Fruit fly (Drosophila melanogaster) whole organism, prepupa: ENCODE data around the gene Pop4.

Source experiments
- CG10631 ChIP-seq: fragments of 200-800 bp; sonication (Bioruptor generic); optimal IDR thresholded peaks from 2 replicates; lab custom pipeline; 2016; ENCODE audit warnings: missing biosample characterization, missing genetic modification characterization
- CG10669 ChIP-seq: fragments of 200-800 bp; sonication (Bioruptor generic); optimal IDR thresholded peaks from 3 replicates; lab custom pipeline; 2018; ENCODE audit warnings: missing biosample characterization, mild to moderate bottlenecking, missing genetic modification characterization, moderate library complexity
- CG11294 ChIP-seq: fragments of 200-800 bp; sonication (Bioruptor generic); IDR thresholded peaks from 2 replicates; pipeline ENCODE4 v1.3.6; 2022; ENCODE audit warnings: missing biosample characterization, missing genetic modification characterization
- CG11762 ChIP-seq: fragments of 200-800 bp; sonication (Bioruptor generic); optimal IDR thresholded peaks from 3 replicates; lab custom pipeline; 2016; ENCODE audit warnings: missing biosample characterization, missing genetic modification characterization; ENCODE audit not compliant: insufficient read depth
- CG11902 ChIP-seq: fragments of 200-800 bp; sonication (Bioruptor generic); optimal IDR thresholded peaks from 3 replicates; lab custom pipeline; 2016; ENCODE audit warnings: missing biosample characterization, missing genetic modification characterization
- CG15336 ChIP-seq: fragments of 200-800 bp; sonication (Bioruptor generic); IDR thresholded peaks from 2 replicates; pipeline ENCODE4 v1.3.6; 2022; ENCODE audit warnings: missing biosample characterization, missing genetic modification characterization
- CG1621 ChIP-seq: fragments of 200-800 bp; sonication (Bioruptor generic); optimal IDR thresholded peaks from 3 replicates; lab custom pipeline; 2018; ENCODE audit warnings: missing biosample characterization, mild to moderate bottlenecking, missing genetic modification characterization
- CG16779 ChIP-seq: fragments of 200-800 bp; sonication (Bioruptor generic); optimal IDR thresholded peaks from 3 replicates; lab custom pipeline; 2017; ENCODE audit warnings: missing biosample characterization, mild to moderate bottlenecking, missing genetic modification characterization
- CG3032 ChIP-seq: fragments of 200-800 bp; optimal IDR thresholded peaks from 2 replicates; lab custom pipeline; 2019; ENCODE audit warnings: missing biosample characterization, mild to moderate bottlenecking, missing genetic modification characterization, moderate library complexity
- CG31627 ChIP-seq: fragments of 200-800 bp; sonication (Bioruptor generic); optimal IDR thresholded peaks from 3 replicates; lab custom pipeline; 2016; ENCODE audit warnings: missing biosample characterization, missing genetic modification characterization
- CG34406 ChIP-seq: fragments of 200-800 bp; sonication (Bioruptor generic); optimal IDR thresholded peaks from 3 replicates; lab custom pipeline; 2016; ENCODE audit warnings: missing biosample characterization, missing genetic modification characterization
- CG3919 ChIP-seq: fragments of 200-800 bp; sonication (Bioruptor generic); optimal IDR thresholded peaks from 3 replicates; lab custom pipeline; 2016; ENCODE audit warnings: missing biosample characterization, missing genetic modification characterization
- CG4318 ChIP-seq: fragments of 200-800 bp; sonication (Bioruptor generic); optimal IDR thresholded peaks from 3 replicates; lab custom pipeline; 2017; ENCODE audit warnings: missing biosample characterization, mild to moderate bottlenecking, missing genetic modification characterization
- CG6163 ChIP-seq: fragments of 200-800 bp; sonication (Bioruptor generic); IDR thresholded peaks from 3 replicates; pipeline ENCODE4 v1.3.6; 2022; ENCODE audit warnings: missing biosample characterization, missing genetic modification characterization
- CG6276 ChIP-seq: fragments of 200-800 bp; sonication (Bioruptor generic); optimal IDR thresholded peaks from 2 replicates; lab custom pipeline; 2017; ENCODE audit warnings: missing biosample characterization, mild to moderate bottlenecking, missing genetic modification characterization
- CG6792 ChIP-seq: fragments of 200-800 bp; sonication (Bioruptor generic); optimal IDR thresholded peaks from 3 replicates; lab custom pipeline; 2016; ENCODE audit warnings: missing biosample characterization, missing genetic modification characterization
- CG6808 ChIP-seq: fragments of 200-800 bp; sonication (Bioruptor generic); optimal IDR thresholded peaks from 3 replicates; lab custom pipeline; 2017; ENCODE audit warnings: missing biosample characterization, missing genetic modification characterization, mild to moderate bottlenecking, moderate library complexity, missing genetic modification reagents
- CG6854 ChIP-seq: fragments of 200-800 bp; sonication (Bioruptor generic); optimal IDR thresholded peaks from 2 replicates; lab custom pipeline; 2017; ENCODE audit warnings: missing biosample characterization, mild to moderate bottlenecking, missing genetic modification characterization
- CG8319 ChIP-seq: fragments of 200-800 bp; sonication (Bioruptor generic); optimal IDR thresholded peaks from 3 replicates; lab custom pipeline; 2016; ENCODE audit warnings: missing biosample characterization, missing genetic modification characterization
- CG8632 ChIP-seq: fragments of 200-800 bp; sonication (Bioruptor generic); optimal IDR thresholded peaks from 3 replicates; lab custom pipeline; 2016; ENCODE audit warnings: missing biosample characterization, missing genetic modification characterization
- CG9139 ChIP-seq: fragments of 200-800 bp; sonication (Bioruptor generic); optimal IDR thresholded peaks from 3 replicates; lab custom pipeline; 2017; ENCODE audit warnings: missing biosample characterization, mild to moderate bottlenecking, missing genetic modification characterization
- Eip78C ChIP-seq: fragments of 200-800 bp; sonication (Bioruptor generic); peaks from one replicate; lab custom pipeline; 2016; ENCODE audit warnings: missing biosample characterization, missing genetic modification characterization
- Eip93F ChIP-seq: fragments of 200-800 bp; sonication (Bioruptor generic); optimal IDR thresholded peaks from 2 replicates; lab custom pipeline; 2016; ENCODE audit warnings: missing biosample characterization, mild to moderate bottlenecking, missing genetic modification characterization
- Ets21C ChIP-seq: fragments of 200-800 bp; sonication (Bioruptor generic); optimal IDR thresholded peaks from 3 replicates; lab custom pipeline; 2016; ENCODE audit warnings: missing biosample characterization, missing genetic modification characterization
- Ets96B ChIP-seq: fragments of 200-800 bp; optimal IDR thresholded peaks from 2 replicates; lab custom pipeline; 2019; ENCODE audit warnings: missing biosample characterization, mild to moderate bottlenecking, missing genetic modification characterization, moderate library complexity
- Gug ChIP-seq: fragments of 200-800 bp; sonication (Bioruptor generic); IDR thresholded peaks from 2 replicates; pipeline ENCODE4 v1.3.6; 2022; ENCODE audit warnings: missing biosample characterization, missing genetic modification characterization
- Hr39 ChIP-seq: fragments of 200-800 bp; sonication (Bioruptor generic); optimal IDR thresholded peaks from 2 replicates; lab custom pipeline; 2016; ENCODE audit warnings: missing biosample characterization, missing genetic modification characterization
- Hr4 ChIP-seq: fragments of 200-800 bp; sonication (Bioruptor generic); optimal IDR thresholded peaks from 3 replicates; lab custom pipeline; 2016; ENCODE audit warnings: missing biosample characterization, missing genetic modification characterization
- Lpt ChIP-seq: fragments of 200-800 bp; sonication (Bioruptor generic); optimal IDR thresholded peaks from 3 replicates; lab custom pipeline; 2016; ENCODE audit warnings: missing biosample characterization, missing genetic modification characterization
- Met ChIP-seq: fragments of 200-800 bp; sonication (Bioruptor generic); optimal IDR thresholded peaks from 3 replicates; lab custom pipeline; 2016; ENCODE audit warnings: missing biosample characterization, missing genetic modification characterization
- OdsH ChIP-seq: fragments of 200-800 bp; sonication (Bioruptor generic); optimal IDR thresholded peaks from 3 replicates; lab custom pipeline; 2016; ENCODE audit warnings: missing biosample characterization, missing genetic modification characterization
- Smox ChIP-seq: fragments of 200-800 bp; sonication (Bioruptor generic); optimal IDR thresholded peaks from 3 replicates; lab custom pipeline; 2016; ENCODE audit warnings: missing biosample characterization, missing genetic modification characterization
- Sox14 ChIP-seq: fragments of 200-800 bp; sonication (Bioruptor generic); optimal IDR thresholded peaks from 3 replicates; lab custom pipeline; 2016; ENCODE audit warnings: missing biosample characterization, missing genetic modification characterization
- acj6 ChIP-seq: fragments of 200-800 bp; sonication (Bioruptor generic); optimal IDR thresholded peaks from 3 replicates; lab custom pipeline; 2016; ENCODE audit warnings: missing biosample characterization, missing genetic modification characterization
- cyc ChIP-seq: fragments of 200-800 bp; sonication (Bioruptor generic); optimal IDR thresholded peaks from 3 replicates; lab custom pipeline; 2016; ENCODE audit warnings: missing biosample characterization, missing genetic modification characterization
- dac ChIP-seq: fragments of 200-800 bp; sonication (Bioruptor generic); optimal IDR thresholded peaks from 2 replicates; lab custom pipeline; 2017; ENCODE audit warnings: missing biosample characterization, mild to moderate bottlenecking, missing genetic modification characterization
- dsx ChIP-seq: fragments of 200-800 bp; optimal IDR thresholded peaks from 3 replicates; lab custom pipeline; 2019; ENCODE audit warnings: missing biosample characterization, mild to moderate bottlenecking, missing genetic modification characterization, moderate library complexity; ENCODE audit not compliant: poor library complexity, severe bottlenecking
- eg ChIP-seq: fragments of 200-800 bp; sonication (Bioruptor generic); IDR thresholded peaks from 3 replicates; pipeline ENCODE4 v1.3.6; 2022; ENCODE audit warnings: missing biosample characterization, missing genetic modification characterization
- esn ChIP-seq: fragments of 200-800 bp; sonication (Bioruptor generic); optimal IDR thresholded peaks from 2 replicates; lab custom pipeline; 2016; ENCODE audit warnings: missing biosample characterization, mild to moderate bottlenecking, missing genetic modification characterization, moderate library complexity
- fd85E ChIP-seq: fragments of 200-800 bp; sonication (Bioruptor generic); optimal IDR thresholded peaks from 3 replicates; lab custom pipeline; 2016; ENCODE audit warnings: missing biosample characterization, missing genetic modification characterization
- fkh ChIP-seq: fragments of 200-800 bp; sonication (Bioruptor generic); optimal IDR thresholded peaks from 3 replicates; lab custom pipeline; 2017; ENCODE audit warnings: missing biosample characterization, mild to moderate bottlenecking, missing genetic modification characterization, moderate library complexity
- lz ChIP-seq: fragments of 200-800 bp; sonication (Bioruptor generic); optimal IDR thresholded peaks from 3 replicates; lab custom pipeline; 2016; ENCODE audit warnings: missing biosample characterization, missing genetic modification characterization
- net ChIP-seq: fragments of 200-800 bp; sonication (Bioruptor generic); optimal IDR thresholded peaks from 3 replicates; lab custom pipeline; 2016; ENCODE audit warnings: missing biosample characterization, missing genetic modification characterization
- pdm3 ChIP-seq: fragments of 200-800 bp; sonication (Bioruptor generic); optimal IDR thresholded peaks from 3 replicates; lab custom pipeline; 2016; ENCODE audit warnings: missing biosample characterization, missing genetic modification characterization
- salr ChIP-seq, 2 experiments: fragments of 200-800 bp; sonication (Bioruptor generic); optimal IDR thresholded peaks; 3 replicates each; lab custom pipeline; 2016 to 2018; ENCODE audit warnings: missing biosample characterization in 2 of 2, missing genetic modification characterization in 2 of 2, mild to moderate bottlenecking in 1 of 2
- spab ChIP-seq: fragments of 200-800 bp; sonication (Bioruptor generic); optimal IDR thresholded peaks from 2 replicates; lab custom pipeline; 2017; ENCODE audit warnings: missing biosample characterization, mild to moderate bottlenecking, missing genetic modification characterization, missing genetic modification reagents
- ss ChIP-seq, 2 experiments: fragments of 200-800 bp; sonication (Bioruptor generic); optimal IDR thresholded peaks; 2 replicates in 1 of 2; 3 replicates in 1 of 2; lab custom pipeline; 2017 to 2018; ENCODE audit warnings: mild to moderate bottlenecking in 2 of 2, missing biosample characterization in 2 of 2, missing genetic modification characterization in 2 of 2, moderate library complexity in 1 of 2
- svp ChIP-seq: fragments of 200-800 bp; sonication (Bioruptor generic); peaks from one replicate; lab custom pipeline; 2016; ENCODE audit warnings: missing biosample characterization, missing genetic modification characterization
- topi ChIP-seq: fragments of 200-800 bp; sonication (Bioruptor generic); optimal IDR thresholded peaks from 3 replicates; lab custom pipeline; 2016; ENCODE audit warnings: missing biosample characterization, missing genetic modification characterization
- vri ChIP-seq: fragments of 200-800 bp; sonication (Bioruptor generic); optimal IDR thresholded peaks from 3 replicates; lab custom pipeline; 2016; ENCODE audit warnings: missing biosample characterization, mild to moderate bottlenecking, missing genetic modification characterization

Gene Pop4

DNA sequence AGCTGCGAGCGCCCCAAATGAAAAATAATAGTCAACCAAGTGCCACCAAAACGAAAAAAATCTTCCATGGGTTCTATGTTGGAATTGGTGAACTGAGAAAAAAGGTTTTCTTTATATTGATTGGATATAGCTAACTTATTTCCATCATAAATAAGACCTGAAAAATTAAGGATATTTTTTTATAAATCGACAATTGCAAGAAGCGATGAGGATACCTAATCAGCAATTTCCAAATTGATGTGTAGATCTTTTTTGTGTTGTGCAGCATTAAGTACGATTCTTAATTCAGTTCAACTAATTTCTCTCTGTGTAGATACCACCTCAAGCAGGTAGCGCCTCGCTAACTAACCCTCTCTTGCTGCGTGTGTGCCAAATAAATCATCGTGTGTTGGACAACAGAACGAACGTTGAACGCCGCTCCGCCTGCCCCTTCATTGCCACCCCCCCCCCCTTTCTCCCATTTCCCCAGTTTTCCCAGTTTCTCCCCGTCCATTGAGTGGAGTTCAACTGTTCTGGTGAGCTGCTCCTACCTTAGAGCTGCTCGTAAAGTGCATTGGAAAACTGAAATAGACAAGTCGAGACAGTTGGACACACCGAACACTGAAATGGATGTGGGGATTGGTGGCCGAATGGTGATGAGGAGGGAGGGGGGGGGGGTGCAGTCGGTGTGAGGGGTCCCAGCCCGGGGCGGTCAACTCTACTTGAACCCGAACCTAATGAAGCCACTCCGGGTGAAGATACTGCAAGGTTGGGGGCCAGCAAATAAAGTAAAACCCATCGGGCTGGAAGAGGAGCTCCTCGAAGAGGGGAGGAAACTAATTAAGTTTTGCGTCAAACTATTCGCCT lies 10.6 kb upstream of the Pop4 start:
- TF ChIP-seq acj6 (GFP tag; lab: Kevin White, UChicago) (peak; percentile 59), CG4318 (GFP tag; lab: Kevin White, UChicago) (peak; percentile 22), Gug (peak; percentile 25; the same call in 1 of the 2 replicates), CG6854 (GFP tag; lab: Kevin White, UChicago) (peak; percentile 1), dsx (GFP tag; lab: Kevin White, UChicago) (no peak), CG8319 (GFP tag; lab: Kevin White, UChicago) (no peak), esn (GFP tag; lab: Kevin White, UChicago) (peak; percentile 43), vri (GFP tag; lab: Kevin White, UChicago) (no peak), pdm3 (GFP tag; lab: Kevin White, UChicago) (peak; percentile 50), CG6163 (GFP tag; lab: Robert Waterston, UW) (no peak), CG3032 (tag; lab: Kevin White, UChicago) (peak; percentile 82), CG15336 (peak; percentile 59), lz (peak; percentile 20), Sox14 (peak; percentile 50), CG10631 (GFP tag; lab: Kevin White, UChicago) (peak; percentile 59), eg (GFP tag; lab: Robert Waterston, UW) (0 out of 3 replicates have a peak, but pooled peaks have one; percentile 26), CG1621 (tag; lab: Kevin White, UChicago) (no peak), CG6276 (GFP tag; lab: Kevin White, UChicago) (peak; percentile 44), net (GFP tag; lab: Kevin White, UChicago) (peak; percentile 37), fkh (GFP tag; lab: Kevin White, UChicago) (peak; percentile 26), Hr39 (GFP tag; lab: Kevin White, UChicago) (peak; percentile 11), CG11762 (GFP tag; lab: Kevin White, UChicago) (peak; percentile 54), CG6792 (GFP tag; lab: Kevin White, UChicago) (peak; percentile 10), ss (GFP tag; optimal IDR thresholded peaks at IDR 0.05; lab: Kevin White, UChicago) (peak; percentile 18 to 31), CG31627 (peak; percentile 15), Smox (peak; percentile 19), Eip78C (peak; percentile 92), CG6808 (GFP tag; lab: Kevin White, UChicago) (peak; percentile 67), topi (GFP tag; lab: Kevin White, UChicago) (peak; percentile 60), CG9139 (GFP tag; lab: Kevin White, UChicago) (peak; percentile 9), CG10669 (GFP tag; lab: Kevin White, UChicago) (peak; percentile 44), Hr4 (GFP tag; lab: Kevin White, UChicago) (peak; percentile 57), cyc (peak; percentile 43), Met (GFP tag; lab: Kevin White, UChicago) (peak; percentile 55), CG11294 (GFP tag; lab: Robert Waterston, UW) (no peak), Lpt (GFP tag; lab: Kevin White, UChicago) (peak; percentile 51), Ets21C (GFP tag; lab: Kevin White, UChicago) (no peak), dac (GFP tag; lab: Kevin White, UChicago) (no peak), CG11902 (GFP tag; lab: Kevin White, UChicago) (no peak), CG34406 (peak; percentile 18), CG3919 (GFP tag; lab: Kevin White, UChicago) (peak; percentile 72), OdsH (GFP tag; lab: Kevin White, UChicago) (peak; percentile 56), Ets96B (peak; percentile 65), Eip93F (no peak), spab (GFP tag; lab: Kevin White, UChicago) (peak; percentile 47), fd85E (GFP tag; lab: Kevin White, UChicago) (no peak), salr (GFP tag; optimal IDR thresholded peaks at IDR 0.05; lab: Kevin White, UChicago) (peak in 1 of 2 experiments; percentile 55), CG16779 (tag; lab: Kevin White, UChicago) (peak; percentile 7), svp (GFP tag; lab: Kevin White, UChicago) (no peak), CG8632 (GFP tag; lab: Kevin White, UChicago) (peak; percentile 26)
